Worm (Caenorhabditis elegans) whole organism, L1 larva: Measurements from ENCODE around the gene T06F4.1.

Experiments used
- C04F5.9 ChIP-seq: sonication (generic microtip); optimal IDR thresholded peaks from 2 replicates; lab custom pipeline; 2016; ENCODE audit warnings: missing genetic modification characterization, missing compliant biosample characterization
- C34B4.2 ChIP-seq: sonication (generic microtip); optimal IDR thresholded peaks from 2 replicates; lab custom pipeline; 2017; ENCODE audit warnings: mild to moderate bottlenecking, missing genetic modification characterization, missing compliant biosample characterization
- F16B12.6 ChIP-seq: fragments of 150-350 bp; optimal IDR thresholded peaks from 2 replicates; lab custom pipeline; 2014; ENCODE audit warnings: missing biosample characterization, missing genetic modification characterization
- aha-1 ChIP-seq: fragments of 150-350 bp; optimal IDR thresholded peaks from 2 replicates; lab custom pipeline; 2014; ENCODE audit warnings: missing biosample characterization, missing genetic modification characterization
- blmp-1 ChIP-seq: fragments of 150-350 bp; optimal IDR thresholded peaks from 2 replicates; lab custom pipeline; 2014; ENCODE audit warnings: missing biosample characterization, missing genetic modification characterization
- ceh-63 ChIP-seq: fragments of 200-800 bp; sonication (Bioruptor generic); optimal IDR thresholded peaks from 2 replicates; lab custom pipeline; 2018; ENCODE audit warnings: mild to moderate bottlenecking, missing genetic modification characterization, missing compliant biosample characterization
- ceh-88 ChIP-seq: fragments of 200-800 bp; sonication (Bioruptor generic); IDR thresholded peaks from 2 replicates; pipeline ENCODE4 v1.3.6; 2022; ENCODE audit warnings: missing genetic modification characterization, missing compliant biosample characterization
- ces-1 ChIP-seq: fragments of 150-350 bp; optimal IDR thresholded peaks from 2 replicates; lab custom pipeline; 2014; ENCODE audit warnings: missing biosample characterization, missing genetic modification reagents, missing genetic modification characterization
- dpl-1 ChIP-seq, 3 experiments: fragments of 150-350 bp in 2 of 3; sonication (generic microtip) in 1 of 3; optimal IDR thresholded peaks; 2 replicates each; lab custom pipeline; 2014 to 2017; ENCODE audit warnings: missing biosample characterization in 3 of 3, missing genetic modification characterization in 3 of 3, missing genetic modification reagents in 3 of 3
- ets-5 ChIP-seq: fragments of 200-800 bp; sonication (Bioruptor generic); IDR thresholded peaks from 2 replicates; pipeline ENCODE4 v1.3.6; 2022; ENCODE audit warnings: missing genetic modification characterization, missing compliant biosample characterization
- fkh-10 ChIP-seq: sonication (generic microtip); optimal IDR thresholded peaks from 2 replicates; lab custom pipeline; 2017; ENCODE audit warnings: missing biosample characterization, missing genetic modification reagents, missing genetic modification characterization
- fkh-8 ChIP-seq: sonication (generic microtip); optimal IDR thresholded peaks from 2 replicates; lab custom pipeline; 2016; ENCODE audit warnings: mild to moderate bottlenecking, missing genetic modification characterization, missing compliant biosample characterization
- grh-1 ChIP-seq: fragments of 200-800 bp; sonication (Bioruptor generic); IDR thresholded peaks from 2 replicates; pipeline ENCODE4 v1.3.6; 2022; ENCODE audit warnings: missing genetic modification reagents, missing genetic modification characterization, missing compliant biosample characterization
- hlh-4 ChIP-seq: sonication (generic microtip); optimal IDR thresholded peaks from 2 replicates; lab custom pipeline; 2016; ENCODE audit warnings: mild to moderate bottlenecking, missing genetic modification characterization, missing compliant biosample characterization
- hpl-2 ChIP-seq: fragments of 150-350 bp; optimal IDR thresholded peaks from 2 replicates; lab custom pipeline; 2014; ENCODE audit warnings: missing biosample characterization, missing genetic modification reagents, missing genetic modification characterization
- irx-1 ChIP-seq: sonication (generic microtip); optimal IDR thresholded peaks from 2 replicates; lab custom pipeline; 2016; ENCODE audit warnings: missing genetic modification characterization, missing compliant biosample characterization
- isw-1 ChIP-seq: fragments of 200-800 bp; sonication (Bioruptor generic); IDR thresholded peaks from 2 replicates; pipeline ENCODE4 v1.3.6; 2022; ENCODE audit warnings: missing genetic modification characterization, missing compliant biosample characterization
- lin-14 ChIP-seq: fragments of 200-800 bp; sonication (Bioruptor generic); optimal IDR thresholded peaks from 2 replicates; lab custom pipeline; 2018; ENCODE audit warnings: mild to moderate bottlenecking, missing genetic modification characterization, moderate library complexity, missing compliant biosample characterization
- nhr-11 ChIP-seq: fragments of 150-350 bp; optimal IDR thresholded peaks from 2 replicates; lab custom pipeline; 2014; ENCODE audit warnings: missing biosample characterization, missing genetic modification characterization
- nhr-12 ChIP-seq: sonication (generic microtip); optimal IDR thresholded peaks from 2 replicates; lab custom pipeline; 2017; ENCODE audit warnings: missing biosample characterization, missing genetic modification characterization
- nhr-19 ChIP-seq: fragments of 200-800 bp; sonication (Bioruptor generic); conservative IDR thresholded peaks from 2 replicates; pipeline ENCODE4 v1.3.6; 2022; ENCODE audit warnings: missing genetic modification characterization, missing compliant biosample characterization
- nhr-20 ChIP-seq: sonication (generic microtip); optimal IDR thresholded peaks from 2 replicates; lab custom pipeline; 2016; ENCODE audit warnings: mild to moderate bottlenecking, missing genetic modification characterization, missing compliant biosample characterization
- nhr-237 ChIP-seq: fragments of 150-350 bp; optimal IDR thresholded peaks from 2 replicates; lab custom pipeline; 2014; ENCODE audit warnings: missing biosample characterization, missing genetic modification characterization
- nhr-47 ChIP-seq: sonication (generic microtip); optimal IDR thresholded peaks from 2 replicates; lab custom pipeline; 2016; ENCODE audit warnings: mild to moderate bottlenecking, missing genetic modification characterization, moderate library complexity, missing compliant biosample characterization
- nhr-76 ChIP-seq: sonication (generic microtip); optimal IDR thresholded peaks from 2 replicates; lab custom pipeline; 2017; ENCODE audit warnings: missing biosample characterization, missing genetic modification characterization
- nhr-85 ChIP-seq: sonication (generic microtip); peaks from one replicate; lab custom pipeline; 2016; ENCODE audit warnings: missing genetic modification characterization, inconsistent platforms, missing compliant biosample characterization
- rnt-1 ChIP-seq: sonication (generic microtip); optimal IDR thresholded peaks from 2 replicates; lab custom pipeline; 2016; ENCODE audit warnings: mild to moderate bottlenecking, missing genetic modification characterization, moderate library complexity, missing compliant biosample characterization
- snu-23 ChIP-seq: sonication (generic microtip); optimal IDR thresholded peaks from 2 replicates; lab custom pipeline; 2016; ENCODE audit warnings: missing genetic modification characterization, missing compliant biosample characterization
- swsn-7 ChIP-seq: sonication (generic microtip); optimal IDR thresholded peaks from 2 replicates; lab custom pipeline; 2016; ENCODE audit warnings: missing genetic modification characterization, missing compliant biosample characterization
- tbx-2 ChIP-seq: sonication (generic microtip); optimal IDR thresholded peaks from 2 replicates; lab custom pipeline; 2016; ENCODE audit warnings: missing genetic modification characterization, missing compliant biosample characterization
- tlp-1 ChIP-seq: fragments of 150-350 bp; optimal IDR thresholded peaks from 2 replicates; lab custom pipeline; 2014; ENCODE audit warnings: missing biosample characterization, missing genetic modification characterization
- unc-30 ChIP-seq: sonication (generic microtip); optimal IDR thresholded peaks from 2 replicates; lab custom pipeline; 2017; ENCODE audit warnings: missing biosample characterization, missing genetic modification characterization
- unc-62 ChIP-seq: fragments of 150-350 bp; optimal IDR thresholded peaks from 2 replicates; lab custom pipeline; 2014; ENCODE audit warnings: missing biosample characterization, missing genetic modification reagents, missing genetic modification characterization
- unc-86 ChIP-seq: sonication (generic microtip); optimal IDR thresholded peaks from 2 replicates; lab custom pipeline; 2016; ENCODE audit warnings: missing genetic modification characterization, missing compliant biosample characterization
- unc-98 ChIP-seq: fragments of 200-800 bp; sonication (Bioruptor generic); IDR thresholded peaks from 2 replicates; pipeline ENCODE4 v1.3.6; 2022; ENCODE audit warnings: missing genetic modification characterization, missing compliant biosample characterization
- zag-1 ChIP-seq: fragments of 150-350 bp; optimal IDR thresholded peaks from 2 replicates; lab custom pipeline; 2014; ENCODE audit warnings: missing biosample characterization, missing genetic modification characterization
- ztf-4 ChIP-seq: fragments of 150-350 bp; optimal IDR thresholded peaks from 2 replicates; lab custom pipeline; 2014; ENCODE audit warnings: missing biosample characterization, missing genetic modification characterization

Gene T06F4.1

ce11 chrX:4079264-4079663, at the start of gene T06F4.1:
T06F4.1 (minus strand) TSS chrX:4079364.
- TF ChIP-seq rnt-1 = no peak
- no peak for TF ChIP-seq C34B4.2 (tag; lab: Kevin White, UChicago)
- TF ChIP-seq F16B12.6 (tag; lab: Kevin White, UChicago) = no peak
- TF ChIP-seq nhr-47 (tag; lab: Kevin White, UChicago) = no peak
- no peak for TF ChIP-seq C04F5.9
- TF ChIP-seq irx-1 (tag; lab: Kevin White, UChicago) = no peak
- no peak for TF ChIP-seq hlh-4 (tag; lab: Kevin White, UChicago)
- TF ChIP-seq ztf-4 (tag; lab: Kevin White, UChicago) = no peak
- TF ChIP-seq nhr-237 (tag; lab: Kevin White, UChicago) = no peak
- TF ChIP-seq isw-1 (GFP tag; lab: Robert Waterston, UW) = no peak
- TF ChIP-seq nhr-19 (GFP tag; lab: Robert Waterston, UW) = no peak
- TF ChIP-seq grh-1 = no peak
- TF ChIP-seq unc-98 (GFP tag; lab: Robert Waterston, UW) = no peak
- TF ChIP-seq ceh-88 = no peak
- TF ChIP-seq swsn-7 (tag; lab: Kevin White, UChicago) = no peak
- TF ChIP-seq tlp-1 (tag; lab: Kevin White, UChicago) = no peak
- no peak for TF ChIP-seq ceh-63 (GFP tag; lab: Kevin White, UChicago)
- TF ChIP-seq nhr-20 (tag; lab: Kevin White, UChicago) = no peak
- no peak for TF ChIP-seq aha-1 (tag; lab: Kevin White, UChicago)

ce11 chrX:4128684-4129083, 49.5 kb upstream of the T06F4.1 start:
- TF ChIP-seq nhr-11 (tag; lab: Kevin White, UChicago) (no peak), nhr-19 (GFP tag; lab: Robert Waterston, UW) (no peak), ets-5 (GFP tag; lab: Robert Waterston, UW) (no peak), unc-30 (no peak), unc-62 (GFP tag; lab: Kevin White, UChicago) (no peak), lin-14 (GFP tag; lab: Kevin White, UChicago) (no peak), dpl-1 (GFP tag; optimal IDR thresholded peaks at IDR 0.05; lab: Kevin White, UChicago) (no peak), nhr-76 (tag; lab: Kevin White, UChicago) (no peak)
- TF ChIP-seq, all 84 proteins: peak for 0

ce11 chrX:4125165-4125803, 46.1 kb upstream of the T06F4.1 start:
- no peak for TF ChIP-seq zag-1
- peak; percentile 21 for TF ChIP-seq nhr-85 (tag; lab: Kevin White, UChicago)
- TF ChIP-seq, all 84 proteins: peak for 1

- TF ChIP-seq blmp-1 (no peak), fkh-8 (tag; lab: Kevin White, UChicago) (peak; percentile 9), nhr-11 (tag; lab: Kevin White, UChicago) (no peak), hpl-2 (GFP tag; lab: Kevin White, UChicago) (no peak), irx-1 (tag; lab: Kevin White, UChicago) (no peak), ces-1 (GFP tag; lab: Kevin White, UChicago) (no peak), unc-86 (tag; lab: Kevin White, UChicago) (peak; percentile 6), ztf-4 (tag; lab: Kevin White, UChicago) (no peak), ceh-63 (GFP tag; lab: Kevin White, UChicago) (no peak), lin-14 (GFP tag; lab: Kevin White, UChicago) (peak; percentile 64), C04F5.9 (no peak), nhr-12 (no peak), tbx-2 (tag; lab: Kevin White, UChicago) (peak; percentile 18), snu-23 (no peak), fkh-10 (GFP tag; lab: Kevin White, UChicago) (peak; percentile 13)
These were observed 44.2 kb upstream of the T06F4.1 start for ce11 chrX:4123368-4123767.
